Worm (Caenorhabditis elegans) whole organism, young adult: ENCODE data around the gene F48E3.9.
A peak's percentile ranks its signal among the peaks of the same experiment; 100 is the strongest.

Source experiments
- B0019.2 ChIP-seq: fragments of 200-800 bp; sonication (Bioruptor generic); conservative IDR thresholded peaks from 2 replicates; pipeline ENCODE4 v1.3.6; 2022; ENCODE audit warnings: missing genetic modification reagents, missing genetic modification characterization, missing compliant biosample characterization
- D2030.7 ChIP-seq: fragments of 200-800 bp; sonication (Bioruptor generic); IDR thresholded peaks from 2 replicates; pipeline ENCODE4 v1.3.6; 2022; ENCODE audit warnings: missing genetic modification reagents, missing genetic modification characterization, missing compliant biosample characterization
- F23B12.7 ChIP-seq: sonication (generic microtip); optimal IDR thresholded peaks from 2 replicates; lab custom pipeline; 2017; ENCODE audit warnings: missing genetic modification characterization, mild to moderate bottlenecking, missing compliant biosample characterization, antibody characterized with exemption, moderate library complexity; ENCODE audit not compliant: insufficient read depth
- F49E8.2 ChIP-seq: sonication (generic microtip); optimal IDR thresholded peaks from 3 replicates; lab custom pipeline; 2017; ENCODE audit warnings: missing genetic modification characterization, mild to moderate bottlenecking, missing compliant biosample characterization, antibody characterized with exemption, moderate library complexity; ENCODE audit not compliant: insufficient read depth
- F55B11.4 ChIP-seq: sonication (generic microtip); optimal IDR thresholded peaks from 2 replicates; lab custom pipeline; 2016; ENCODE audit warnings: missing compliant biosample characterization, missing genetic modification characterization, borderline replicate concordance; ENCODE audit not compliant: insufficient read depth
- T07F8.4 ChIP-seq: sonication (generic microtip); optimal IDR thresholded peaks from 2 replicates; lab custom pipeline; 2016; ENCODE audit warnings: mild to moderate bottlenecking, missing genetic modification characterization, moderate library complexity, missing compliant biosample characterization
- Y53F4B.3 ChIP-seq: fragments of 200-800 bp; sonication (Bioruptor generic); IDR thresholded peaks from 2 replicates; pipeline ENCODE4 v1.3.6; 2022; ENCODE audit warnings: missing genetic modification reagents, missing genetic modification characterization, missing compliant biosample characterization
- Y95B8A.8 ChIP-seq: fragments of 200-800 bp; sonication (Bioruptor generic); IDR thresholded peaks from 2 replicates; pipeline ENCODE4 v1.3.6; 2022; ENCODE audit warnings: missing genetic modification reagents, missing genetic modification characterization, missing compliant biosample characterization
- ZK185.1 ChIP-seq: sonication (generic microtip); optimal IDR thresholded peaks from 2 replicates; lab custom pipeline; 2016; ENCODE audit warnings: mild to moderate bottlenecking, missing genetic modification characterization, missing compliant biosample characterization; ENCODE audit not compliant: poor library complexity, severe bottlenecking
- atf-7 ChIP-seq: sonication (generic microtip); optimal IDR thresholded peaks from 2 replicates; lab custom pipeline; 2017; ENCODE audit warnings: mild to moderate bottlenecking, missing genetic modification characterization, missing compliant biosample characterization
- attf-3 ChIP-seq: fragments of 200-800 bp; sonication (Bioruptor generic); conservative IDR thresholded peaks from 2 replicates; pipeline ENCODE4 v1.3.6; 2022; ENCODE audit warnings: missing genetic modification reagents, missing genetic modification characterization, missing compliant biosample characterization
- attf-5 ChIP-seq: fragments of 200-800 bp; sonication (Bioruptor generic); optimal IDR thresholded peaks from 2 replicates; lab custom pipeline; 2018; ENCODE audit warnings: mild to moderate bottlenecking, missing genetic modification characterization, missing compliant biosample characterization
- bed-1 ChIP-seq: fragments of 200-800 bp; sonication (Bioruptor generic); IDR thresholded peaks from 2 replicates; pipeline ENCODE4 v1.3.6; 2022; ENCODE audit warnings: missing genetic modification reagents, missing genetic modification characterization, missing compliant biosample characterization
- bed-2 ChIP-seq: fragments of 200-800 bp; sonication (Bioruptor generic); IDR thresholded peaks from 2 replicates; pipeline ENCODE4 v1.3.6; 2022; ENCODE audit warnings: missing genetic modification reagents, missing genetic modification characterization, missing compliant biosample characterization
- cebp-2 ChIP-seq: fragments of 200-800 bp; sonication (Bioruptor generic); IDR thresholded peaks from 2 replicates; pipeline ENCODE4 v1.3.6; 2022; ENCODE audit warnings: missing genetic modification characterization, missing compliant biosample characterization
- ceh-40 ChIP-seq: fragments of 200-800 bp; sonication (Bioruptor generic); IDR thresholded peaks from 2 replicates; pipeline ENCODE4 v1.3.6; 2022; ENCODE audit warnings: missing genetic modification characterization, missing compliant biosample characterization
- die-1 ChIP-seq: sonication (generic microtip); optimal IDR thresholded peaks from 2 replicates; lab custom pipeline; 2016; ENCODE audit warnings: missing genotype, mild to moderate bottlenecking, missing genetic modification characterization, missing compliant biosample characterization
- ekl-4 ChIP-seq: fragments of 200-800 bp; sonication (Bioruptor generic); IDR thresholded peaks from 2 replicates; pipeline ENCODE4 v1.3.6; 2022; ENCODE audit warnings: missing genetic modification reagents, missing genetic modification characterization, missing compliant biosample characterization
- him-1 ChIP-seq: sonication (generic microtip); optimal IDR thresholded peaks from 2 replicates; lab custom pipeline; 2016; ENCODE audit warnings: missing genotype, missing genetic modification reagents, missing genetic modification characterization, missing compliant biosample characterization
- hlh-12 ChIP-seq: sonication (generic microtip); optimal IDR thresholded peaks from 2 replicates; lab custom pipeline; 2016; ENCODE audit warnings: missing genetic modification characterization, missing compliant biosample characterization
- hmg-1.2 ChIP-seq: fragments of 200-800 bp; sonication (Bioruptor generic); IDR thresholded peaks from 2 replicates; pipeline ENCODE4 v1.3.6; 2022; ENCODE audit warnings: missing genetic modification reagents, missing genetic modification characterization, missing compliant biosample characterization
- hmg-20 ChIP-seq: fragments of 200-800 bp; sonication (Bioruptor generic); IDR thresholded peaks from 2 replicates; pipeline ENCODE4 v1.3.6; 2022; ENCODE audit warnings: missing genetic modification reagents, missing genetic modification characterization, missing compliant biosample characterization
- hrde-1 ChIP-seq: sonication (generic microtip); optimal IDR thresholded peaks from 2 replicates; lab custom pipeline; 2016; ENCODE audit warnings: missing genetic modification characterization, mild to moderate bottlenecking, missing compliant biosample characterization, moderate library complexity, missing genotype, missing genetic modification reagents, borderline replicate concordance
- lin-26 ChIP-seq: fragments of 200-800 bp; sonication (Bioruptor generic); IDR thresholded peaks from 2 replicates; pipeline ENCODE4 v1.3.6; 2022; ENCODE audit warnings: missing genetic modification reagents, missing genetic modification characterization, missing compliant biosample characterization
- mcd-1 ChIP-seq: fragments of 200-800 bp; sonication (Bioruptor generic); IDR thresholded peaks from 2 replicates; pipeline ENCODE4 v1.3.6; 2022; ENCODE audit warnings: missing genetic modification reagents, missing genetic modification characterization, missing compliant biosample characterization
- mes-4 ChIP-seq: sonication (generic microtip); optimal IDR thresholded peaks from 2 replicates; lab custom pipeline; 2016; ENCODE audit warnings: missing genotype, missing genetic modification characterization, missing compliant biosample characterization
- mxl-1 ChIP-seq: sonication (generic microtip); optimal IDR thresholded peaks from 2 replicates; lab custom pipeline; 2016; ENCODE audit warnings: missing genetic modification characterization, missing compliant biosample characterization
- nfya-1 ChIP-seq: sonication (generic microtip); optimal IDR thresholded peaks from 2 replicates; lab custom pipeline; 2017; ENCODE audit warnings: antibody characterized with exemption, missing compliant biosample characterization, missing genetic modification characterization, borderline replicate concordance; ENCODE audit not compliant: insufficient read depth
- nhr-90 ChIP-seq: sonication (generic microtip); optimal IDR thresholded peaks from 2 replicates; lab custom pipeline; 2016; ENCODE audit warnings: missing genotype, mild to moderate bottlenecking, missing genetic modification characterization, missing compliant biosample characterization
- pbrm-1 ChIP-seq: fragments of 200-800 bp; sonication (Bioruptor generic); IDR thresholded peaks from 2 replicates; pipeline ENCODE4 v1.3.6; 2022; ENCODE audit warnings: missing genetic modification reagents, missing genetic modification characterization, missing compliant biosample characterization
- pha-4 ChIP-seq: fragments of 150-350 bp; sonication (generic microtip); optimal IDR thresholded peaks from 2 replicates; lab custom pipeline; 2014; ENCODE audit warnings: missing biosample characterization, missing genetic modification reagents, missing genetic modification characterization
- rec-8 ChIP-seq, 2 experiments: sonication (generic microtip); optimal IDR thresholded peaks; 2 replicates each; lab custom pipeline; 2016; ENCODE audit warnings: mild to moderate bottlenecking in 2 of 2, missing genetic modification characterization in 2 of 2, missing genetic modification reagents in 2 of 2, missing genotype in 2 of 2, missing biosample characterization in 1 of 2, missing compliant biosample characterization in 1 of 2, moderate library complexity in 1 of 2
- rpc-1 ChIP-seq, 2 experiments: fragments of 150-350 bp in 1 of 2; sonication (generic microtip) in 1 of 2; optimal IDR thresholded peaks; 2 replicates each; lab custom pipeline; 2014 to 2018; ENCODE audit warnings: missing biosample characterization in 1 of 2, missing genetic modification characterization in 1 of 2, missing genetic modification reagents in 1 of 2, missing genotype in 1 of 2
- sea-2 ChIP-seq: fragments of 200-800 bp; sonication (Bioruptor generic); IDR thresholded peaks from 2 replicates; pipeline ENCODE4 v1.3.6; 2022; ENCODE audit warnings: missing genetic modification characterization, missing compliant biosample characterization
- snpc-3.4 ChIP-seq: sonication (generic microtip); optimal IDR thresholded peaks from 2 replicates; lab custom pipeline; 2017; ENCODE audit warnings: missing genetic modification characterization, mild to moderate bottlenecking, missing compliant biosample characterization, antibody characterized with exemption, moderate library complexity, missing genotype, missing genetic modification reagents
- snpc-4 ChIP-seq, 5 experiments: fragments of 150-350 bp in 1 of 5; sonication (generic microtip) in 4 of 5; optimal IDR thresholded peaks; 2 replicates each; lab custom pipeline; 2014 to 2018; ENCODE audit warnings: missing genetic modification characterization in 5 of 5, missing biosample characterization in 3 of 5, antibody characterized with exemption in 2 of 5, mild to moderate bottlenecking in 2 of 5, missing compliant biosample characterization in 2 of 5, missing genotype in 2 of 5, moderate library complexity in 2 of 5, missing genetic modification reagents in 1 of 5
- tbp1 ChIP-seq: fragments of 200-800 bp; sonication (Bioruptor generic); optimal IDR thresholded peaks from 2 replicates; lab custom pipeline; 2018; ENCODE audit warnings: mild to moderate bottlenecking, missing genetic modification characterization, missing compliant biosample characterization
- unc-130 ChIP-seq: sonication (generic microtip); optimal IDR thresholded peaks from 2 replicates; lab custom pipeline; 2016; ENCODE audit warnings: missing genetic modification reagents, missing genetic modification characterization, missing compliant biosample characterization
- zfh-2 ChIP-seq: fragments of 200-800 bp; sonication (Bioruptor generic); conservative IDR thresholded peaks from 2 replicates; pipeline ENCODE4 v1.3.6; 2022; ENCODE audit warnings: missing genetic modification reagents, missing genetic modification characterization, missing compliant biosample characterization
- zim-3 ChIP-seq: sonication (generic microtip); optimal IDR thresholded peaks from 2 replicates; lab custom pipeline; 2017; ENCODE audit warnings: mild to moderate bottlenecking, missing genetic modification characterization, moderate library complexity, missing compliant biosample characterization
- ztf-18 ChIP-seq: sonication (generic microtip); optimal IDR thresholded peaks from 2 replicates; lab custom pipeline; 2016; ENCODE audit warnings: missing genotype, mild to moderate bottlenecking, missing genetic modification characterization, missing compliant biosample characterization
- ztf-25 ChIP-seq: fragments of 200-800 bp; sonication (Bioruptor generic); IDR thresholded peaks from 2 replicates; pipeline ENCODE4 v1.3.6; 2022; ENCODE audit warnings: missing genetic modification reagents, missing genetic modification characterization, missing compliant biosample characterization
- ztf-28 ChIP-seq: fragments of 200-800 bp; sonication (Bioruptor generic); IDR thresholded peaks from 2 replicates; pipeline ENCODE4 v1.3.6; 2022; ENCODE audit warnings: missing genetic modification reagents, missing genetic modification characterization, missing compliant biosample characterization
- ztf-3 ChIP-seq: fragments of 200-800 bp; sonication (Bioruptor generic); optimal IDR thresholded peaks from 2 replicates; lab custom pipeline; 2018; ENCODE audit warnings: mild to moderate bottlenecking, missing genetic modification characterization, missing compliant biosample characterization
- ztf-6 ChIP-seq: fragments of 200-800 bp; sonication (Bioruptor generic); IDR thresholded peaks from 2 replicates; pipeline ENCODE4 v1.3.6; 2022; ENCODE audit warnings: missing genetic modification reagents, missing genetic modification characterization, missing compliant biosample characterization

Gene F48E3.9

DNA sequence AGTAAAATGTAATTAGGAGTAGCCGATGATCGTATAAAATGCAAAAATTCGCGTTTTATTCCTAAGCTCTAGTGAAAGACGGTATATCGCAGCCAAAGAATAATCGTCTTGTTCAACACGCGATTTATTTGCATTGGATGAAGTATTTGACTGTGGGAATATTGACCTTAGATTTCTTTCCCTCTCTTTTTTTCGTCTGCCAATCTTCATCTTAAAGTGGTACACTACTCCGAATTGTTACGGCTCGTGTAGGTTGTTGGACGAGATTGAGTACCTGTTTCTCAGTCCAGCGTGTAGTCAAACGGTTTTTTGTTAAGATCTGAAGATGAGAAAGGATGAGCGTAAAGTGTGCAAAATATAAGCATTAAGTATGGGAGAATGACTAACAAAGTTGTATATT lies 25.7 kb downstream of the F48E3.9 start, which contains the start of gene lgc-11:
Gene lgc-11, minus strand, starts transcription at position 101 of the 400 bp plus-strand sequence.
- TF ChIP-seq ztf-3 (no peak), Y95B8A.8 (GFP tag; lab: Robert Waterston, UW) (no peak), pha-4 (no peak), B0019.2 (GFP tag; lab: Robert Waterston, UW) (no peak), atf-7 (no peak), Y53F4B.3 (no peak), F55B11.4 (tag; lab: Kevin White, UChicago) (no peak), snpc-4 (GFP tag; optimal IDR thresholded peaks at IDR 0.05; lab: Kevin White, UChicago) (no peak), snpc-4 (tag; optimal IDR thresholded peaks at IDR 0.05; lab: Kevin White, UChicago) (no peak), mcd-1 (no peak), attf-3 (GFP tag; lab: Robert Waterston, UW) (no peak), F23B12.7 (tag; lab: Kevin White, UChicago) (no peak), nfya-1 (tag; lab: Kevin White, UChicago) (no peak), ekl-4 (GFP tag; lab: Robert Waterston, UW) (no peak), sea-2 (GFP tag; lab: Robert Waterston, UW) (no peak), ztf-28 (GFP tag; lab: Robert Waterston, UW) (no peak)

DNA sequence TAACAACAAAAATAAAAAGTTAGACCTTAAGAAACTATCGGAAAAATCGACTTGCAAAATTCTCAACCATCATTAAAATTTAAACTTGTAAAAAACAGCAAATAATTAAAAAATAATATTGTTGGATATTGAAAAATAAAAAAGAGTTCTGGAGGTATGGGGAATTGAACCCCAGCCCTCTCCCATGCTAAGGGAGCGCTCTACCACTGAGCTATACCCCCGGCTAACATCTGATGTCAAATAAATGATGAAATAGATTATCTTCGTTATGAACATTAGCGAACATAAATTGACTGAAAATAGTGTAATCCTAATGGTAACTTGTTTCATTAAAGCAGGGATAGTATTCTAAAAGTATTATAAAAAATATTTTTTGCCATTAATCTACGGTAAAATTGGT lies 26.3 kb downstream of the F48E3.9 start:
- no peak for TF ChIP-seq zim-3 (tag; lab: Kevin White, UChicago)
- no peak for TF ChIP-seq cebp-2 (GFP tag; lab: Robert Waterston, UW)
- peak; percentile 65 for TF ChIP-seq him-1 (tag; lab: Kevin White, UChicago)
- peak; percentile 7 for TF ChIP-seq attf-5 (GFP tag; lab: Kevin White, UChicago)
- TF ChIP-seq lin-26, result peak; percentile 88
- no peak for TF ChIP-seq pha-4
- TF ChIP-seq hmg-20, result no peak
- TF ChIP-seq hrde-1 (tag; lab: Kevin White, UChicago), result peak; percentile 36
- peak; percentile 90 for TF ChIP-seq tbp1 (GFP tag; lab: Kevin White, UChicago)
- TF ChIP-seq bed-1, result no peak
- peak; percentile 89; the same call in 1 of the 2 replicates for TF ChIP-seq ceh-40 (GFP tag; lab: Robert Waterston, UW)
- TF ChIP-seq snpc-3.4 (tag; lab: Kevin White, UChicago), result peak; percentile 52
- no peak for TF ChIP-seq F49E8.2 (tag; lab: Kevin White, UChicago)
- peak; percentile 61 for TF ChIP-seq mxl-1
- peak; percentile 34; the same call in 1 of the 2 replicates for TF ChIP-seq D2030.7 (GFP tag; lab: Robert Waterston, UW)
- TF ChIP-seq zfh-2 (GFP tag; lab: Robert Waterston, UW), result no peak
- TF ChIP-seq ztf-6 (GFP tag; lab: Robert Waterston, UW), result 0 out of 2 replicates have a peak, but pooled peaks have one; percentile 10
- peak; percentile 73 for TF ChIP-seq nhr-90
- no peak for TF ChIP-seq mes-4 (tag; lab: Kevin White, UChicago)
- 0 out of 2 replicates have a peak, but pooled peaks have one; percentile 65 for TF ChIP-seq ztf-25 (GFP tag; lab: Robert Waterston, UW)
- TF ChIP-seq Y53F4B.3, result no peak
- peak; percentile 51 for TF ChIP-seq ZK185.1 (tag; lab: Kevin White, UChicago)
- TF ChIP-seq T07F8.4 (tag; lab: Kevin White, UChicago), result peak; percentile 47
- peak; percentile 79 for TF ChIP-seq die-1
- TF ChIP-seq unc-130 (GFP tag; lab: Kevin White, UChicago), result peak; percentile 29
- TF ChIP-seq rec-8 (tag; optimal IDR thresholded peaks at IDR 0.05; lab: Kevin White, UChicago), result peak; percentile 47 to 51
- TF ChIP-seq bed-2, result no peak
- peak; percentile 45; the same call in 1 of the 2 replicates for TF ChIP-seq hmg-1.2 (GFP tag; lab: Robert Waterston, UW)
- peak; percentile 94 for TF ChIP-seq rpc-1 (optimal IDR thresholded peaks at IDR 0.05; lab: Kevin White, UChicago)
- TF ChIP-seq rpc-1 (tag; optimal IDR thresholded peaks at IDR 0.05; lab: Kevin White, UChicago), result peak; percentile 96
- peak; percentile 52 for TF ChIP-seq ztf-18
- TF ChIP-seq pbrm-1 (GFP tag; lab: Robert Waterston, UW), result peak; percentile 51; the same call in 1 of the 2 replicates
- peak; percentile 68 for TF ChIP-seq hlh-12 (tag; lab: Kevin White, UChicago)
